Worm (Caenorhabditis elegans) whole organism, L2 larva: ENCODE measurements around the gene magu-1.

ENCODE experiments used
- egl-27 ChIP-seq: sonication (generic microtip); optimal IDR thresholded peaks from 3 replicates; lab custom pipeline; 2017; ENCODE audit warnings: missing biosample characterization, missing genetic modification reagents, missing genetic modification characterization
- nhr-11 ChIP-seq: fragments of 150-350 bp; optimal IDR thresholded peaks from 2 replicates; lab custom pipeline; 2014; ENCODE audit warnings: missing biosample characterization, missing genetic modification characterization
- nhr-6 ChIP-seq: fragments of 150-350 bp; optimal IDR thresholded peaks from 2 replicates; lab custom pipeline; 2014; ENCODE audit warnings: missing biosample characterization, missing genetic modification characterization
- unc-62 ChIP-seq: fragments of 150-350 bp; optimal IDR thresholded peaks from 2 replicates; lab custom pipeline; 2014; ENCODE audit warnings: missing biosample characterization, missing genetic modification reagents, missing genetic modification characterization
- ztf-1 ChIP-seq: fragments of 200-800 bp; sonication (Bioruptor generic); conservative IDR thresholded peaks from 2 replicates; pipeline ENCODE4 v1.3.6; 2022; ENCODE audit warnings: missing genetic modification characterization, missing compliant biosample characterization

- TF ChIP-seq nhr-6 (tag; lab: Kevin White, UChicago) (no peak), nhr-11 (tag; lab: Kevin White, UChicago) (no peak), egl-27 (tag; lab: Kevin White, UChicago) (no peak), unc-62 (GFP tag; lab: Kevin White, UChicago) (no peak), ztf-1 (GFP tag; lab: Robert Waterston, UW) (no peak)
Measured at ce11 chrIII:439926-440325, 31.6 kb downstream of the magu-1 start, which contains the start of gene affl-1.
